Fruit fly (Drosophila melanogaster) whole organism, wandering third instar larva: Measurements from ENCODE around the gene atk.
A peak's percentile ranks its signal among the peaks of the same experiment; 100 is the strongest.

Source experiments
- Abd-B ChIP-seq: fragments of >200 bp; optimal IDR thresholded peaks from 2 replicates; lab custom pipeline; 2017; ENCODE audit warnings: missing biosample characterization, missing genetic modification characterization
- CG32264 ChIP-seq: fragments of 200-800 bp; sonication (Bioruptor generic); optimal IDR thresholded peaks from 2 replicates; lab custom pipeline; 2016; ENCODE audit warnings: missing biosample characterization, missing genetic modification characterization
- CG9705 ChIP-seq: fragments of 200-800 bp; sonication (Bioruptor generic); optimal IDR thresholded peaks from 2 replicates; lab custom pipeline; 2018; ENCODE audit warnings: missing biosample characterization, mild to moderate bottlenecking, missing genetic modification characterization
- CrebA ChIP-seq: fragments of 200-800 bp; sonication (Bioruptor generic); optimal IDR thresholded peaks from 2 replicates; lab custom pipeline; 2016; ENCODE audit warnings: missing biosample characterization, mild to moderate bottlenecking, missing genetic modification characterization, borderline replicate concordance
- Dfd ChIP-seq: fragments of >200 bp; optimal IDR thresholded peaks from 2 replicates; lab custom pipeline; 2017; ENCODE audit warnings: missing biosample characterization, missing genetic modification characterization
- Dif ChIP-seq: fragments of 200-275, 200-300 bp; sonication (Bioruptor generic); optimal IDR thresholded peaks from 2 replicates; lab custom pipeline; 2018; ENCODE audit warnings: missing biosample characterization, missing genetic modification characterization; ENCODE audit not compliant: partially characterized antibody
- GATAd ChIP-seq: sonication (Bioruptor generic); optimal IDR thresholded peaks from 2 replicates; lab custom pipeline; 2016; ENCODE audit warnings: missing biosample characterization, missing genetic modification characterization
- HLH106 ChIP-seq: fragments of 200-800 bp; optimal IDR thresholded peaks from 3 replicates; lab custom pipeline; 2019; ENCODE audit warnings: missing biosample characterization, mild to moderate bottlenecking, missing genetic modification characterization, moderate library complexity
- Hnf4 ChIP-seq: fragments of 200-800 bp; sonication (Bioruptor generic); optimal IDR thresholded peaks from 2 replicates; lab custom pipeline; 2016; ENCODE audit warnings: missing biosample characterization, mild to moderate bottlenecking, missing genetic modification characterization
- Hr78 ChIP-seq: fragments of >200 bp; optimal IDR thresholded peaks from 2 replicates; lab custom pipeline; 2017; ENCODE audit warnings: missing biosample characterization, missing genetic modification characterization
- Hr83 ChIP-seq: fragments of 200-300 bp; sonication (Bioruptor generic); optimal IDR thresholded peaks from 2 replicates; lab custom pipeline; 2016; ENCODE audit warnings: missing biosample characterization, mild to moderate bottlenecking, missing genetic modification characterization, moderate library complexity; ENCODE audit not compliant: poor library complexity, severe bottlenecking
- Jra ChIP-seq: sonication (Bioruptor generic); optimal IDR thresholded peaks from 2 replicates; lab custom pipeline; 2016; ENCODE audit warnings: missing biosample characterization, missing genetic modification characterization
- Mio ChIP-seq: sonication (Bioruptor generic); optimal IDR thresholded peaks from 2 replicates; lab custom pipeline; 2016; ENCODE audit warnings: missing biosample characterization, missing genetic modification characterization
- Myc ChIP-seq: fragments of >200 bp; optimal IDR thresholded peaks from 2 replicates; lab custom pipeline; 2017
- N ChIP-seq: fragments of >200 bp; optimal IDR thresholded peaks from 2 replicates; lab custom pipeline; 2018; ENCODE audit warnings: missing biosample characterization, missing external identifiers, missing genetic modification characterization
- OdsH ChIP-seq: fragments of 200-800 bp; sonication (Bioruptor generic); optimal IDR thresholded peaks from 2 replicates; lab custom pipeline; 2016; ENCODE audit warnings: missing biosample characterization, mild to moderate bottlenecking, missing genetic modification characterization
- Rel ChIP-seq, 2 experiments: fragments of 200-800 bp; sonication (Bioruptor generic) in 1 of 2; optimal IDR thresholded peaks; 2 replicates in 1 of 2; 3 replicates in 1 of 2; lab custom pipeline; 2016 to 2019; ENCODE audit warnings: mild to moderate bottlenecking in 2 of 2, missing biosample characterization in 2 of 2, missing genetic modification characterization in 2 of 2, moderate library complexity in 1 of 2
- Sp1 ChIP-seq: fragments of 200-800 bp; sonication (Bioruptor generic); optimal IDR thresholded peaks from 3 replicates; lab custom pipeline; 2019; ENCODE audit warnings: missing biosample characterization, mild to moderate bottlenecking, missing genetic modification characterization, moderate library complexity
- Vsx2 ChIP-seq: fragments of 200-300, 225-300 bp; sonication (Bioruptor generic); optimal IDR thresholded peaks from 2 replicates; lab custom pipeline; 2018; ENCODE audit warnings: missing biosample characterization, missing genetic modification characterization; ENCODE audit not compliant: partially characterized antibody
- br ChIP-seq: fragments of 200-800 bp; sonication (Bioruptor generic); optimal IDR thresholded peaks from 2 replicates; lab custom pipeline; 2016; ENCODE audit warnings: missing biosample characterization, missing genetic modification characterization
- brk ChIP-seq: fragments of 200-800 bp; sonication (Bioruptor generic); optimal IDR thresholded peaks from 2 replicates; lab custom pipeline; 2016; ENCODE audit warnings: missing biosample characterization, mild to moderate bottlenecking, missing genetic modification characterization
- dl ChIP-seq, 2 experiments: fragments of 175-275, 200-275 bp in 1 of 2; fragments of 200-275 bp in 1 of 2; sonication (Bioruptor generic); optimal IDR thresholded peaks; lab custom pipeline; 2018; ENCODE audit warnings: mild to moderate bottlenecking in 2 of 2, missing biosample characterization in 2 of 2, missing genetic modification characterization in 2 of 2, moderate library complexity in 2 of 2; ENCODE audit not compliant: partially characterized antibody in 2 of 2, insufficient read depth in 1 of 2
- dmrt93B ChIP-seq: fragments of 200-800 bp; sonication (Bioruptor generic); optimal IDR thresholded peaks from 2 replicates; lab custom pipeline; 2018; ENCODE audit warnings: missing biosample characterization, mild to moderate bottlenecking, missing genetic modification characterization
- dsf ChIP-seq: sonication (Bioruptor generic); optimal IDR thresholded peaks from 2 replicates; lab custom pipeline; 2016; ENCODE audit warnings: missing biosample characterization, missing genetic modification characterization, borderline replicate concordance
- ey ChIP-seq: fragments of 200-800 bp; sonication (Bioruptor generic); optimal IDR thresholded peaks from 2 replicates; lab custom pipeline; 2016; ENCODE audit warnings: missing biosample characterization, missing genetic modification characterization
- foxo ChIP-seq, 2 experiments: fragments of 200-800 bp; sonication (Bioruptor generic); optimal IDR thresholded peaks; 2 replicates in 1 of 2; 3 replicates in 1 of 2; lab custom pipeline; 2016 to 2017; ENCODE audit warnings: missing biosample characterization in 2 of 2, missing genetic modification characterization in 2 of 2
- fru ChIP-seq: fragments of 200-800 bp; sonication (Bioruptor generic); optimal IDR thresholded peaks from 3 replicates; lab custom pipeline; 2016; ENCODE audit warnings: missing biosample characterization, mild to moderate bottlenecking, missing genetic modification characterization
- h ChIP-seq: fragments of 200-800 bp; sonication (Bioruptor generic); optimal IDR thresholded peaks from 3 replicates; lab custom pipeline; 2016; ENCODE audit warnings: missing biosample characterization, mild to moderate bottlenecking, missing genetic modification characterization
- jim ChIP-seq: fragments of 175-275, 200-325 bp; sonication (Bioruptor generic); optimal IDR thresholded peaks from 2 replicates; lab custom pipeline; 2016; ENCODE audit warnings: missing biosample characterization, mild to moderate bottlenecking, missing genetic modification characterization
- lola ChIP-seq: fragments of >200 bp; optimal IDR thresholded peaks from 2 replicates; lab custom pipeline; 2017; ENCODE audit warnings: missing biosample characterization, missing genetic modification characterization
- pan ChIP-seq: fragments of >200 bp; optimal IDR thresholded peaks from 2 replicates; lab custom pipeline; 2017
- psq ChIP-seq: fragments of 200-800 bp; sonication (Bioruptor generic); optimal IDR thresholded peaks from 3 replicates; lab custom pipeline; 2017; ENCODE audit warnings: missing biosample characterization, mild to moderate bottlenecking, missing genetic modification characterization, moderate library complexity
- rgr ChIP-seq: fragments of 200-800 bp; sonication (Bioruptor generic); optimal IDR thresholded peaks from 3 replicates; lab custom pipeline; 2016; ENCODE audit warnings: missing biosample characterization, mild to moderate bottlenecking, missing genetic modification characterization
- sage ChIP-seq: fragments of 200-800 bp; sonication (Bioruptor generic); optimal IDR thresholded peaks from 2 replicates; lab custom pipeline; 2016; ENCODE audit warnings: missing biosample characterization, mild to moderate bottlenecking, missing genetic modification characterization
- sv ChIP-seq: fragments of 200-800 bp; sonication (Bioruptor generic); optimal IDR thresholded peaks from 3 replicates; lab custom pipeline; 2016; ENCODE audit warnings: missing biosample characterization, missing genetic modification characterization
- tai ChIP-seq: sonication (Bioruptor generic); optimal IDR thresholded peaks from 2 replicates; lab custom pipeline; 2016; ENCODE audit warnings: missing biosample characterization, missing genetic modification characterization
- usp ChIP-seq: fragments of >200 bp; optimal IDR thresholded peaks from 2 replicates; lab custom pipeline; 2017; ENCODE audit warnings: missing biosample characterization, missing genetic modification characterization
- woc ChIP-seq: sonication (Bioruptor generic); optimal IDR thresholded peaks from 2 replicates; lab custom pipeline; 2016; ENCODE audit warnings: missing biosample characterization, mild to moderate bottlenecking, missing genetic modification characterization

The atk gene

DNA sequence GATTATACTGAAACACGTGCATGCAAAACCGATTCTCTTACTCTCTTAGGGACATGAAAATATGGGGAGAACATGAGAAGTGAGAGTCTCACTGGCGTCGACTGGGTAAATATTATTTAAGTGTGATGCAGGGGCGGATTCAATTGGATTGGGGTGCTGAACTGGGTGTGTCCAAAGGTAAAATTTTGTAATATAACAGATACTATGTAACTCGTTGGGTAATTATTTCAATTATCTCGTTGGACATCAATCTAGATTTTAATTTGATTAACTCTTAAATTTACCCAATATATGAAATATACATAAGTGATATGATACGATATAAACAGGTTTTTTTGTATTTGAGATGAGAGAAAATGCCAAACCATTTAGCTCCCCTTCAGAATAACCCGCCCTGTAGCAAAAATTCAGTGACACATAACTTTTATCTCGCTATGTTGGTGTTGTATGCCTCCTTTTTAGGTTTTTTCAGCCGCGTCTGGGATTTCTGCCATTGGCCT, 43.5 kb upstream of the atk start:
- TF ChIP-seq lola, result no peak
- peak; percentile 48 for TF ChIP-seq Dif (GFP tag; lab: Kevin White, UChicago)
- peak; percentile 92 for TF ChIP-seq rgr (GFP tag; lab: Kevin White, UChicago)
- TF ChIP-seq jim, result peak; percentile 75
- peak; percentile 93 for TF ChIP-seq OdsH (GFP tag; lab: Kevin White, UChicago)
- TF ChIP-seq Vsx2, result peak; percentile 21
- peak; percentile 92 for TF ChIP-seq ey (GFP tag; lab: Kevin White, UChicago)
- TF ChIP-seq foxo (GFP tag; optimal IDR thresholded peaks at IDR 0.05; lab: Kevin White, UChicago), result peak; percentile 17 to 95
- TF ChIP-seq Mio (GFP tag; lab: Kevin White, UChicago), result peak; percentile 45
- TF ChIP-seq psq, result peak; percentile 91
- TF ChIP-seq Sp1 (GFP tag; lab: Kevin White, UChicago), result peak; percentile 91
- peak; percentile 81 for TF ChIP-seq CG32264 (GFP tag; lab: Kevin White, UChicago)
- TF ChIP-seq pan (lab: Kevin White, UChicago), result no peak
- TF ChIP-seq GATAd, result peak; percentile 43
- peak; percentile 91 for TF ChIP-seq br (GFP tag; lab: Kevin White, UChicago)
- TF ChIP-seq HLH106 (tag; lab: Kevin White, UChicago), result peak; percentile 87
- TF ChIP-seq Abd-B (GFP tag; lab: Kevin White, UChicago), result no peak
- no peak for TF ChIP-seq Hr78 (GFP tag; lab: Kevin White, UChicago)
- TF ChIP-seq dsf, result peak; percentile 56
- TF ChIP-seq Dfd (GFP tag; lab: Kevin White, UChicago), result no peak
- peak; percentile 88 for TF ChIP-seq Hr83
- TF ChIP-seq Rel (GFP tag; optimal IDR thresholded peaks at IDR 0.05; lab: Kevin White, UChicago), result peak; percentile 38
- TF ChIP-seq Rel (tag; optimal IDR thresholded peaks at IDR 0.05; lab: Kevin White, UChicago), result no peak
- TF ChIP-seq Jra (GFP tag; lab: Kevin White, UChicago), result peak; percentile 89
- TF ChIP-seq tai (GFP tag; lab: Kevin White, UChicago), result peak; percentile 91
- TF ChIP-seq woc (GFP tag; lab: Kevin White, UChicago), result peak; percentile 92
- TF ChIP-seq dmrt93B (GFP tag; lab: Kevin White, UChicago), result peak; percentile 89
- TF ChIP-seq Hnf4 (GFP tag; lab: Kevin White, UChicago), result peak; percentile 89
- peak; percentile 79 for TF ChIP-seq sv
- peak; percentile 87 for TF ChIP-seq sage (GFP tag; lab: Kevin White, UChicago)
- TF ChIP-seq h (GFP tag; lab: Kevin White, UChicago), result peak; percentile 97
- TF ChIP-seq CG9705 (GFP tag; lab: Kevin White, UChicago), result peak; percentile 85
- TF ChIP-seq Myc, result no peak
- no peak for TF ChIP-seq usp (GFP tag; lab: Kevin White, UChicago)
- no peak for TF ChIP-seq N (GFP tag; lab: Kevin White, UChicago)
- peak; percentile 2 to 53 for TF ChIP-seq dl (GFP tag; optimal IDR thresholded peaks at IDR 0.05; lab: Kevin White, UChicago; ENCODE audit: insufficient read depth in 1 of 2, partially characterized antibody in 2 of 2)
- TF ChIP-seq CrebA (GFP tag; lab: Kevin White, UChicago), result no peak
- TF ChIP-seq brk, result peak; percentile 76
- peak; percentile 93 for TF ChIP-seq fru (GFP tag; lab: Kevin White, UChicago)

DNA sequence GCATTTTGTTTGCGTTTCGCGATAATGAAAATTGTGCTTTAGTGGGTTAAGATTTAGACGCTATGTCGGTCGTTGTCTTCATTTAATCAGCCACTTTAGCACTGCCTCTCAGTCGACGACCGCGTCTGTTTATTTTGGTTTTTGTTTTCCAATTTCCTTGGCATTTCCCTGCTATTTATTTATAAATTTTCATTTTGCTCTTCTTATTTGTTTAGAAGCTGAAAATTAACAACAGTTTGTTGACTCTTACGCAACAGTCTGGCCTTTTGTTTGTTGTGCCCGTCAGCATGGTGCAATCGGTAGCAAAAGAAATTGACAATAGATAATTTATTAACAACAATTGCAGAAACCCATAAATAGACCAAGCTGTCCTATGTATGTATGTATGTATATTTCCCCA, 42.9 kb upstream of the atk start:
- no peak for TF ChIP-seq CG9705 (GFP tag; lab: Kevin White, UChicago)
- TF ChIP-seq CG32264 (GFP tag; lab: Kevin White, UChicago), result no peak
- TF ChIP-seq fru (GFP tag; lab: Kevin White, UChicago), result no peak

DNA sequence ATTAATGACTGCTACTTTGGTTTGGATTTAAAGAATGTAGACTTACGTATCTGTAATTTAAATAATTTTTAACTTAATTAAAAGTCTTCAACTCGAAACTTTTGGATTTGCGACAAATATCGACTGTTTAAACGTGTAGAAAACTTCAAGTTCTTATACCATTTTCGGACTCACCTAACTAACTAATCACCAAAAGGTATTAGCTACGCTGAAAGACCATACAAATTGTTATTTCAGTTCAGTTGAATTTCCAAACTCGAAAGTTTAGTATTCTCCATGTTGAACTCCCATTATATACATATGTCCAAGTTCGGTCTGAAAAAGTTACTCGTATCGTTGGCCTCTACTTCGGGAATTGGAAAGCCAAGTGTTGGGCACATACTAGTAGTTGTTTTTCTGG, 41.1 kb upstream of the atk start, which contains the start of gene CG5078:
CG5078 (plus strand) TSS at position 301 of the 400 bp plus-strand sequence.
- TF ChIP-seq woc (GFP tag; lab: Kevin White, UChicago), result no peak
- no peak for TF ChIP-seq rgr (GFP tag; lab: Kevin White, UChicago)
- no peak for TF ChIP-seq jim
- TF ChIP-seq Dfd (GFP tag; lab: Kevin White, UChicago), result no peak
- TF ChIP-seq psq, result no peak
- TF ChIP-seq foxo (GFP tag; optimal IDR thresholded peaks at IDR 0.05; lab: Kevin White, UChicago), result no peak
- no peak for TF ChIP-seq Sp1 (GFP tag; lab: Kevin White, UChicago)
- TF ChIP-seq usp (GFP tag; lab: Kevin White, UChicago), result no peak
- TF ChIP-seq HLH106 (tag; lab: Kevin White, UChicago), result no peak
- TF ChIP-seq Rel (GFP tag; optimal IDR thresholded peaks at IDR 0.05; lab: Kevin White, UChicago), result no peak
- TF ChIP-seq Rel (tag; optimal IDR thresholded peaks at IDR 0.05; lab: Kevin White, UChicago), result no peak
